Worm (Caenorhabditis elegans) whole organism, L2 larva: ENCODE results near the gene C08B6.14.

Source experiments
- C34F6.9 ChIP-seq: fragments of 150-350 bp; optimal IDR thresholded peaks from 2 replicates; lab custom pipeline; 2014; ENCODE audit warnings: missing biosample characterization, missing genetic modification characterization
- F13H6.1 ChIP-seq: sonication (generic microtip); optimal IDR thresholded peaks from 2 replicates; lab custom pipeline; 2016; ENCODE audit warnings: missing genetic modification characterization, missing compliant biosample characterization
- R02D3.7 ChIP-seq: fragments of 150-350 bp; optimal IDR thresholded peaks from 2 replicates; lab custom pipeline; 2014; ENCODE audit warnings: missing biosample characterization, missing genetic modification characterization
- Y55F3AM.14 ChIP-seq: fragments of 200-800 bp; sonication (Bioruptor generic); optimal IDR thresholded peaks from 2 replicates; lab custom pipeline; 2018; ENCODE audit warnings: mild to moderate bottlenecking, missing genetic modification characterization, missing compliant biosample characterization
- ZK546.5 ChIP-seq: sonication (generic microtip); optimal IDR thresholded peaks from 2 replicates; lab custom pipeline; 2017; ENCODE audit warnings: missing biosample characterization, missing genetic modification characterization
- aly-2 ChIP-seq: fragments of 150-350 bp; optimal IDR thresholded peaks from 2 replicates; lab custom pipeline; 2014; ENCODE audit warnings: missing biosample characterization, missing genetic modification characterization
- ama-1 ChIP-seq: fragments of 150-350 bp; optimal IDR thresholded peaks from 2 replicates; lab custom pipeline; 2018; ENCODE audit warnings: inconsistent platforms
- blmp-1 ChIP-seq: sonication (generic microtip); optimal IDR thresholded peaks from 2 replicates; lab custom pipeline; 2017; ENCODE audit warnings: missing genetic modification characterization, mild to moderate bottlenecking, missing compliant biosample characterization, antibody characterized with exemption, moderate library complexity; ENCODE audit not compliant: insufficient read depth
- crh-2 ChIP-seq: sonication (generic microtip); optimal IDR thresholded peaks from 2 replicates; lab custom pipeline; 2017; ENCODE audit warnings: missing biosample characterization, missing genetic modification characterization
- dmd-4 ChIP-seq: sonication (generic microtip); optimal IDR thresholded peaks from 2 replicates; lab custom pipeline; 2017; ENCODE audit warnings: missing biosample characterization, missing genetic modification characterization
- egl-27 ChIP-seq: sonication (generic microtip); optimal IDR thresholded peaks from 3 replicates; lab custom pipeline; 2017; ENCODE audit warnings: missing biosample characterization, missing genetic modification reagents, missing genetic modification characterization
- elt-1 ChIP-seq: fragments of 150-350 bp; optimal IDR thresholded peaks from 2 replicates; lab custom pipeline; 2014; ENCODE audit warnings: missing biosample characterization, missing genetic modification characterization
- fos-1 ChIP-seq: fragments of 150-350 bp; optimal IDR thresholded peaks from 2 replicates; lab custom pipeline; 2014; ENCODE audit warnings: missing biosample characterization, missing genetic modification characterization
- gmeb-1 ChIP-seq: fragments of 150-350 bp; optimal IDR thresholded peaks from 2 replicates; lab custom pipeline; 2014; ENCODE audit warnings: missing biosample characterization, missing genetic modification characterization
- lin-11 ChIP-seq: fragments of 150-350 bp; sonication (generic microtip); optimal IDR thresholded peaks from 2 replicates; lab custom pipeline; 2014; ENCODE audit warnings: missing biosample characterization, missing genetic modification characterization, inconsistent platforms, mixed read lengths
- lin-39 ChIP-seq: fragments of 150-350 bp; optimal IDR thresholded peaks from 2 replicates; lab custom pipeline; 2014; ENCODE audit warnings: missing biosample characterization, missing genetic modification reagents, missing genetic modification characterization
- lsy-2 ChIP-seq, 2 experiments: fragments of 150-350 bp in 1 of 2; sonication (generic microtip) in 1 of 2; optimal IDR thresholded peaks; 2 replicates each; lab custom pipeline; 2014 to 2017; ENCODE audit warnings: missing biosample characterization in 2 of 2, missing genetic modification characterization in 2 of 2
- mab-5 ChIP-seq: fragments of 150-350 bp; optimal IDR thresholded peaks from 2 replicates; lab custom pipeline; 2014; ENCODE audit warnings: missing biosample characterization, missing genetic modification characterization
- mbf-1 ChIP-seq: sonication (generic microtip); optimal IDR thresholded peaks from 2 replicates; lab custom pipeline; 2017; ENCODE audit warnings: missing biosample characterization, missing genetic modification characterization
- mdl-1 ChIP-seq, 2 experiments: fragments of 150-350 bp in 1 of 2; sonication (generic microtip) in 1 of 2; optimal IDR thresholded peaks; 2 replicates each; lab custom pipeline; 2017; ENCODE audit warnings: missing biosample characterization in 2 of 2, missing genetic modification characterization in 2 of 2
- nhr-10 ChIP-seq: sonication (generic microtip); optimal IDR thresholded peaks from 2 replicates; lab custom pipeline; 2017; ENCODE audit warnings: missing biosample characterization, missing genetic modification characterization
- nhr-11 ChIP-seq: fragments of 150-350 bp; optimal IDR thresholded peaks from 2 replicates; lab custom pipeline; 2014; ENCODE audit warnings: missing biosample characterization, missing genetic modification characterization
- nhr-12 ChIP-seq: fragments of 150-350 bp; optimal IDR thresholded peaks from 2 replicates; lab custom pipeline; 2014; ENCODE audit warnings: missing biosample characterization, missing genetic modification characterization
- nhr-21 ChIP-seq: fragments of 150-350 bp; optimal IDR thresholded peaks from 2 replicates; lab custom pipeline; 2014; ENCODE audit warnings: missing biosample characterization, missing genetic modification characterization
- nhr-23 ChIP-seq: fragments of 150-350 bp; optimal IDR thresholded peaks from 2 replicates; lab custom pipeline; 2014; ENCODE audit warnings: missing biosample characterization, missing genetic modification reagents, missing genetic modification characterization
- nhr-237 ChIP-seq: fragments of 150-350 bp; optimal IDR thresholded peaks from 2 replicates; lab custom pipeline; 2014; ENCODE audit warnings: missing biosample characterization, missing genetic modification characterization
- nhr-25 ChIP-seq: fragments of 150-350 bp; sonication (generic microtip); optimal IDR thresholded peaks from 3 replicates; lab custom pipeline; 2014; ENCODE audit warnings: missing biosample characterization, missing genetic modification characterization
- nhr-6 ChIP-seq: fragments of 150-350 bp; optimal IDR thresholded peaks from 2 replicates; lab custom pipeline; 2014; ENCODE audit warnings: missing biosample characterization, missing genetic modification characterization
- nhr-77 ChIP-seq: fragments of 150-350 bp; optimal IDR thresholded peaks from 2 replicates; lab custom pipeline; 2014; ENCODE audit warnings: missing biosample characterization, missing genetic modification characterization
- peb-1 ChIP-seq: fragments of 150-350 bp; optimal IDR thresholded peaks from 2 replicates; lab custom pipeline; 2014; ENCODE audit warnings: missing biosample characterization, missing genetic modification characterization
- skn-1 ChIP-seq: sonication (generic microtip); optimal IDR thresholded peaks from 2 replicates; lab custom pipeline; 2017; ENCODE audit warnings: missing biosample characterization, missing genetic modification characterization
- sma-3 ChIP-seq: sonication (generic microtip); optimal IDR thresholded peaks from 2 replicates; lab custom pipeline; 2016; ENCODE audit warnings: missing genetic modification reagents, missing genetic modification characterization, missing compliant biosample characterization
- sma-9 ChIP-seq, 2 experiments: fragments of 150-350 bp in 1 of 2; sonication (generic microtip) in 1 of 2; optimal IDR thresholded peaks; 2 replicates each; lab custom pipeline; 2014 to 2016; ENCODE audit warnings: missing genetic modification characterization in 2 of 2, mild to moderate bottlenecking in 1 of 2, missing biosample characterization in 1 of 2, missing compliant biosample characterization in 1 of 2, missing genetic modification reagents in 1 of 2, moderate library complexity in 1 of 2
- snpc-4 ChIP-seq: fragments of 150-350 bp; optimal IDR thresholded peaks from 2 replicates; lab custom pipeline; 2014; ENCODE audit warnings: missing biosample characterization, missing genetic modification characterization
- unc-39 ChIP-seq: fragments of 150-350 bp; optimal IDR thresholded peaks from 2 replicates; lab custom pipeline; 2014; ENCODE audit warnings: missing biosample characterization, missing genetic modification characterization
- unc-55 ChIP-seq: fragments of 150-350 bp; sonication (generic microtip); optimal IDR thresholded peaks from 3 replicates; lab custom pipeline; 2014; ENCODE audit warnings: missing biosample characterization, missing genetic modification reagents, missing genetic modification characterization
- unc-62 ChIP-seq: fragments of 150-350 bp; optimal IDR thresholded peaks from 2 replicates; lab custom pipeline; 2014; ENCODE audit warnings: missing biosample characterization, missing genetic modification reagents, missing genetic modification characterization
- ztf-1 ChIP-seq: fragments of 200-800 bp; sonication (Bioruptor generic); conservative IDR thresholded peaks from 2 replicates; pipeline ENCODE4 v1.3.6; 2022; ENCODE audit warnings: missing genetic modification characterization, missing compliant biosample characterization
- ztf-11 ChIP-seq: sonication (generic microtip); optimal IDR thresholded peaks from 2 replicates; lab custom pipeline; 2017; ENCODE audit warnings: missing biosample characterization, missing genetic modification characterization
- ztf-4 ChIP-seq: fragments of 150-350 bp; optimal IDR thresholded peaks from 2 replicates; lab custom pipeline; 2014; ENCODE audit warnings: missing biosample characterization, missing genetic modification characterization

Gene C08B6.14

ce11 chrV:10072721-10073120, 29.1 kb downstream of the C08B6.14 start:
- no peak for TF ChIP-seq skn-1 (tag; lab: Kevin White, UChicago)
- TF ChIP-seq mbf-1, result no peak
- TF ChIP-seq egl-27 (tag; lab: Kevin White, UChicago), result no peak
- no peak for TF ChIP-seq nhr-23
- no peak for TF ChIP-seq nhr-25 (tag; lab: Kevin White, UChicago)
- TF ChIP-seq crh-2 (tag; lab: Kevin White, UChicago), result no peak
- no peak for TF ChIP-seq fos-1
- no peak for TF ChIP-seq C34F6.9 (tag; lab: Kevin White, UChicago)
- TF ChIP-seq sma-3 (GFP tag; lab: Kevin White, UChicago), result no peak
- no peak for TF ChIP-seq unc-39 (tag; lab: Kevin White, UChicago)
- TF ChIP-seq elt-1 (tag; lab: Kevin White, UChicago), result no peak
- no peak for TF ChIP-seq nhr-77 (tag; lab: Kevin White, UChicago)
- no peak for TF ChIP-seq mab-5
- no peak for TF ChIP-seq ztf-4 (tag; lab: Kevin White, UChicago)

ce11 chrV:10070541-10070940, 31.3 kb downstream of the C08B6.14 start, which contains the start of gene nhr-192:
nhr-192 (minus strand) TSS chrV:10070641.
- no peak for TF ChIP-seq C34F6.9 (tag; lab: Kevin White, UChicago)
- TF ChIP-seq blmp-1 (tag; lab: Kevin White, UChicago), result no peak
- no peak for TF ChIP-seq ztf-11 (tag; lab: Kevin White, UChicago)
- TF ChIP-seq unc-39 (tag; lab: Kevin White, UChicago), result no peak
- no peak for TF ChIP-seq nhr-237 (tag; lab: Kevin White, UChicago)
- no peak for TF ChIP-seq nhr-25 (tag; lab: Kevin White, UChicago)
- TF ChIP-seq ztf-1 (GFP tag; lab: Robert Waterston, UW), result no peak
- TF ChIP-seq nhr-10 (tag; lab: Kevin White, UChicago), result no peak
- no peak for TF ChIP-seq gmeb-1 (tag; lab: Kevin White, UChicago)
- TF ChIP-seq fos-1, result no peak
- TF ChIP-seq ZK546.5 (tag; lab: Kevin White, UChicago), result no peak
- no peak for TF ChIP-seq crh-2 (tag; lab: Kevin White, UChicago)
- no peak for TF ChIP-seq unc-55 (GFP tag; lab: Kevin White, UChicago)
- TF ChIP-seq Y55F3AM.14 (GFP tag; lab: Kevin White, UChicago), result no peak
- TF ChIP-seq snpc-4, result no peak
- no peak for TF ChIP-seq aly-2 (tag; lab: Kevin White, UChicago)
- no peak for TF ChIP-seq nhr-11 (tag; lab: Kevin White, UChicago)
- TF ChIP-seq, all 48 proteins: peak for 0

ce11 chrV:10066769-10067168, 35.0 kb downstream of the C08B6.14 start, which contains the start of gene npr-39:
npr-39 (plus strand) TSS chrV:10067069.
- no peak for TF ChIP-seq lin-11 (tag; lab: Kevin White, UChicago)
- no peak for TF ChIP-seq nhr-77 (tag; lab: Kevin White, UChicago)
- TF ChIP-seq nhr-23, result no peak
- TF ChIP-seq gmeb-1 (tag; lab: Kevin White, UChicago), result no peak
- TF ChIP-seq aly-2 (tag; lab: Kevin White, UChicago), result no peak
- no peak for TF ChIP-seq blmp-1 (tag; lab: Kevin White, UChicago)
- TF ChIP-seq nhr-12, result no peak
- no peak for TF ChIP-seq F13H6.1 (tag; lab: Kevin White, UChicago)
- no peak for TF ChIP-seq sma-9 (GFP tag; optimal IDR thresholded peaks at IDR 0.05; lab: Kevin White, UChicago)
- no peak for TF ChIP-seq sma-9 (tag; optimal IDR thresholded peaks at IDR 0.05; lab: Kevin White, UChicago)
- no peak for TF ChIP-seq ztf-1 (GFP tag; lab: Robert Waterston, UW)
- TF ChIP-seq ztf-11 (tag; lab: Kevin White, UChicago), result no peak
- no peak for TF ChIP-seq ama-1 (lab: Kevin White, UChicago)
- no peak for TF ChIP-seq snpc-4
- TF ChIP-seq R02D3.7 (tag; lab: Kevin White, UChicago), result no peak
- TF ChIP-seq nhr-11 (tag; lab: Kevin White, UChicago), result no peak
- TF ChIP-seq nhr-21 (tag; lab: Kevin White, UChicago), result no peak
- TF ChIP-seq nhr-25 (tag; lab: Kevin White, UChicago), result no peak

ce11 chrV:10065679-10066078, 36.1 kb downstream of the C08B6.14 start:
- TF ChIP-seq lin-39 (tag; lab: Kevin White, UChicago), result no peak
- no peak for TF ChIP-seq nhr-23
- no peak for TF ChIP-seq nhr-6 (tag; lab: Kevin White, UChicago)
- no peak for TF ChIP-seq peb-1 (tag; lab: Kevin White, UChicago)
- TF ChIP-seq skn-1 (tag; lab: Kevin White, UChicago), result no peak
- TF ChIP-seq fos-1, result no peak
- no peak for TF ChIP-seq C34F6.9 (tag; lab: Kevin White, UChicago)
- no peak for TF ChIP-seq ama-1 (lab: Kevin White, UChicago)
- no peak for TF ChIP-seq unc-39 (tag; lab: Kevin White, UChicago)
- TF ChIP-seq dmd-4 (tag; lab: Kevin White, UChicago), result no peak
- no peak for TF ChIP-seq blmp-1 (tag; lab: Kevin White, UChicago)
- TF ChIP-seq F13H6.1 (tag; lab: Kevin White, UChicago), result no peak
- TF ChIP-seq mab-5, result no peak
- TF ChIP-seq ztf-4 (tag; lab: Kevin White, UChicago), result no peak
- no peak for TF ChIP-seq mdl-1 (tag; optimal IDR thresholded peaks at IDR 0.05; lab: Kevin White, UChicago)
- no peak for TF ChIP-seq lsy-2 (tag; optimal IDR thresholded peaks at IDR 0.05; lab: Kevin White, UChicago)
- TF ChIP-seq unc-62 (GFP tag; lab: Kevin White, UChicago), result no peak
- TF ChIP-seq, all 48 proteins: peak for 0
